Worm (Caenorhabditis elegans): ENCODE measurements around the gene larp-1.

- no peak for TF ChIP-seq dao-5 (tag; optimal IDR thresholded peaks at IDR 0.05)
- no peak for TF ChIP-seq him-1 (tag; optimal IDR thresholded peaks at IDR 0.05)
- no peak for TF ChIP-seq W03F9.2 (tag; optimal IDR thresholded peaks at IDR 0.05)
Measured at ce11 chrIII:4986790-4987259, 30.6 kb downstream of the larp-1 start, which contains the start of the genes C27F2.10 and wdr-60.

All from whole organism, L4/young adult.